Fruit fly (Drosophila melanogaster): ENCODE measurements around the gene CG14818.

Gene CG14818

dm6 chrX:1830396-1831218 lies 49.0 kb downstream of the CG14818 start:
- TF ChIP-seq CG9948 (tag; optimal IDR thresholded peaks at IDR 0.05) (peak; percentile 97), rn (GFP tag; IDR thresholded peaks at IDR 0.05) (peak; percentile 98), gl (tag; optimal IDR thresholded peaks at IDR 0.05) (peak; percentile 96), Snoo (tag; optimal IDR thresholded peaks at IDR 0.05) (peak; percentile 98), CG32121 (GFP tag; IDR thresholded peaks at IDR 0.05) (peak; percentile 99), CG4496 (GFP tag; IDR thresholded peaks at IDR 0.05) (peak; percentile 100), Pif1A (GFP tag; optimal IDR thresholded peaks at IDR 0.05) (peak; percentile 99), CG34367 (tag; optimal IDR thresholded peaks at IDR 0.05) (peak; percentile 98), CG8159 (tag; optimal IDR thresholded peaks at IDR 0.05) (peak; percentile 98), CG15710 (tag; optimal IDR thresholded peaks at IDR 0.05) (peak; percentile 95), Ets98B (GFP tag; IDR thresholded peaks at IDR 0.05) (peak; percentile 99), CG13204 (GFP tag; optimal IDR thresholded peaks at IDR 0.05) (peak; percentile 87), D1 (tag; optimal IDR thresholded peaks at IDR 0.05) (peak; percentile 89), CG14655 (GFP tag; optimal IDR thresholded peaks at IDR 0.05) (peak; percentile 98), CG17806 (tag; optimal IDR thresholded peaks at IDR 0.05) (peak; percentile 99), CG8301 (tag; optimal IDR thresholded peaks at IDR 0.05) (peak; percentile 98), Pif1B (GFP tag; optimal IDR thresholded peaks at IDR 0.05) (peak; percentile 99), fd96Ca (GFP tag; IDR thresholded peaks at IDR 0.05) (peak; percentile 99), EcR (GFP tag; optimal IDR thresholded peaks at IDR 0.05) (peak; percentile 67), CG12605 (GFP tag; IDR thresholded peaks at IDR 0.05) (peak; percentile 99), CG10348 (GFP tag; IDR thresholded peaks at IDR 0.05) (peak; percentile 94)
